Worm (Caenorhabditis elegans) whole organism, L1 larva: ENCODE data around the gene ZK177.12.
A peak's percentile ranks its signal among the peaks of the same experiment; 100 is the strongest.

Experiments used
- C04F5.9 ChIP-seq: sonication (generic microtip); optimal IDR thresholded peaks from 2 replicates; lab custom pipeline; 2016; ENCODE audit warnings: missing genetic modification characterization, missing compliant biosample characterization
- C16A3.4 ChIP-seq: fragments of 150-350 bp; optimal IDR thresholded peaks from 2 replicates; lab custom pipeline; 2014; ENCODE audit warnings: missing biosample characterization, missing genetic modification characterization
- C34B4.2 ChIP-seq: sonication (generic microtip); optimal IDR thresholded peaks from 2 replicates; lab custom pipeline; 2017; ENCODE audit warnings: mild to moderate bottlenecking, missing genetic modification characterization, missing compliant biosample characterization
- Y116A8C.19 ChIP-seq: sonication (generic microtip); optimal IDR thresholded peaks from 2 replicates; lab custom pipeline; 2016; ENCODE audit warnings: missing compliant biosample characterization, missing genetic modification characterization, borderline replicate concordance
- aha-1 ChIP-seq: fragments of 150-350 bp; optimal IDR thresholded peaks from 2 replicates; lab custom pipeline; 2014; ENCODE audit warnings: missing biosample characterization, missing genetic modification characterization
- alr-1 ChIP-seq: fragments of 200-800 bp; sonication (Bioruptor generic); optimal IDR thresholded peaks from 2 replicates; lab custom pipeline; 2018; ENCODE audit warnings: borderline replicate concordance, mild to moderate bottlenecking, missing genetic modification characterization, missing compliant biosample characterization
- aly-2 ChIP-seq: fragments of 150-350 bp; optimal IDR thresholded peaks from 2 replicates; lab custom pipeline; 2014; ENCODE audit warnings: missing biosample characterization, missing genetic modification characterization
- ama-1 ChIP-seq: fragments of 150-350 bp; optimal IDR thresholded peaks from 2 replicates; lab custom pipeline; 2014
- blmp-1 ChIP-seq: fragments of 150-350 bp; optimal IDR thresholded peaks from 2 replicates; lab custom pipeline; 2014; ENCODE audit warnings: missing biosample characterization, missing genetic modification characterization
- ceh-8 ChIP-seq: fragments of 200-800 bp; sonication (Bioruptor generic); optimal IDR thresholded peaks from 2 replicates; lab custom pipeline; 2018; ENCODE audit warnings: mild to moderate bottlenecking, missing genetic modification characterization, moderate library complexity, missing compliant biosample characterization
- ceh-82 ChIP-seq, 3 experiments: fragments of 150-350 bp in 1 of 3; sonication (generic microtip) in 2 of 3; optimal IDR thresholded peaks; 2 replicates each; lab custom pipeline; 2014 to 2017; ENCODE audit warnings: missing biosample characterization in 3 of 3, missing genetic modification characterization in 3 of 3
- ceh-88 ChIP-seq: fragments of 200-800 bp; sonication (Bioruptor generic); IDR thresholded peaks from 2 replicates; pipeline ENCODE4 v1.3.6; 2022; ENCODE audit warnings: missing genetic modification characterization, missing compliant biosample characterization
- ceh-90 ChIP-seq: sonication (generic microtip); optimal IDR thresholded peaks from 2 replicates; lab custom pipeline; 2016; ENCODE audit warnings: missing genetic modification characterization, missing compliant biosample characterization
- dpl-1 ChIP-seq, 3 experiments: fragments of 150-350 bp in 2 of 3; sonication (generic microtip) in 1 of 3; optimal IDR thresholded peaks; 2 replicates each; lab custom pipeline; 2014 to 2017; ENCODE audit warnings: missing biosample characterization in 3 of 3, missing genetic modification characterization in 3 of 3, missing genetic modification reagents in 3 of 3
- dsc-1 ChIP-seq: sonication (generic microtip); optimal IDR thresholded peaks from 2 replicates; lab custom pipeline; 2016; ENCODE audit warnings: mild to moderate bottlenecking, missing genetic modification characterization, missing compliant biosample characterization
- fkh-10 ChIP-seq: sonication (generic microtip); optimal IDR thresholded peaks from 2 replicates; lab custom pipeline; 2017; ENCODE audit warnings: missing biosample characterization, missing genetic modification reagents, missing genetic modification characterization
- fkh-4 ChIP-seq: sonication (generic microtip); optimal IDR thresholded peaks from 2 replicates; lab custom pipeline; 2016; ENCODE audit warnings: missing compliant biosample characterization, missing genetic modification characterization, borderline replicate concordance
- fos-1 ChIP-seq: fragments of 150-350 bp; optimal IDR thresholded peaks from 2 replicates; lab custom pipeline; 2014; ENCODE audit warnings: missing biosample characterization, missing genetic modification characterization
- hlh-4 ChIP-seq: sonication (generic microtip); optimal IDR thresholded peaks from 2 replicates; lab custom pipeline; 2016; ENCODE audit warnings: mild to moderate bottlenecking, missing genetic modification characterization, missing compliant biosample characterization
- irx-1 ChIP-seq: sonication (generic microtip); optimal IDR thresholded peaks from 2 replicates; lab custom pipeline; 2016; ENCODE audit warnings: missing genetic modification characterization, missing compliant biosample characterization
- isw-1 ChIP-seq: fragments of 200-800 bp; sonication (Bioruptor generic); IDR thresholded peaks from 2 replicates; pipeline ENCODE4 v1.3.6; 2022; ENCODE audit warnings: missing genetic modification characterization, missing compliant biosample characterization
- jun-1 ChIP-seq: fragments of 150-350 bp; optimal IDR thresholded peaks from 2 replicates; lab custom pipeline; 2014; ENCODE audit warnings: missing biosample characterization, missing genetic modification reagents, missing genetic modification characterization
- lin-14 ChIP-seq: fragments of 200-800 bp; sonication (Bioruptor generic); optimal IDR thresholded peaks from 2 replicates; lab custom pipeline; 2018; ENCODE audit warnings: mild to moderate bottlenecking, missing genetic modification characterization, moderate library complexity, missing compliant biosample characterization
- lir-3 ChIP-seq: sonication (generic microtip); optimal IDR thresholded peaks from 2 replicates; lab custom pipeline; 2016; ENCODE audit warnings: mild to moderate bottlenecking, missing genetic modification characterization, moderate library complexity, missing compliant biosample characterization; ENCODE audit not compliant: poor library complexity
- lsy-2 ChIP-seq, 2 experiments: fragments of 150-350 bp; optimal IDR thresholded peaks; 2 replicates each; lab custom pipeline; 2014; ENCODE audit warnings: missing biosample characterization in 2 of 2, missing genetic modification characterization in 2 of 2
- mab-9 ChIP-seq: fragments of 200-800 bp; sonication (Bioruptor generic); IDR thresholded peaks from 2 replicates; pipeline ENCODE4 v1.3.6; 2022; ENCODE audit warnings: missing genetic modification reagents, missing genetic modification characterization, missing compliant biosample characterization
- mdl-1 ChIP-seq, 2 experiments: fragments of 150-350 bp; optimal IDR thresholded peaks; 2 replicates each; lab custom pipeline; 2014 to 2017; ENCODE audit warnings: missing biosample characterization in 2 of 2, missing genetic modification characterization in 2 of 2, inconsistent platforms in 1 of 2
- mef-2 ChIP-seq: fragments of 150-350 bp; optimal IDR thresholded peaks from 2 replicates; lab custom pipeline; 2014; ENCODE audit warnings: missing biosample characterization, missing genetic modification characterization
- mep-1 ChIP-seq: fragments of 150-350 bp; optimal IDR thresholded peaks from 2 replicates; lab custom pipeline; 2014; ENCODE audit warnings: missing biosample characterization, missing genetic modification characterization
- nhr-12 ChIP-seq: sonication (generic microtip); optimal IDR thresholded peaks from 2 replicates; lab custom pipeline; 2017; ENCODE audit warnings: missing biosample characterization, missing genetic modification characterization
- nhr-19 ChIP-seq: fragments of 200-800 bp; sonication (Bioruptor generic); conservative IDR thresholded peaks from 2 replicates; pipeline ENCODE4 v1.3.6; 2022; ENCODE audit warnings: missing genetic modification characterization, missing compliant biosample characterization
- nhr-20 ChIP-seq: sonication (generic microtip); optimal IDR thresholded peaks from 2 replicates; lab custom pipeline; 2016; ENCODE audit warnings: mild to moderate bottlenecking, missing genetic modification characterization, missing compliant biosample characterization
- nhr-237 ChIP-seq: fragments of 150-350 bp; optimal IDR thresholded peaks from 2 replicates; lab custom pipeline; 2014; ENCODE audit warnings: missing biosample characterization, missing genetic modification characterization
- nhr-71 ChIP-seq: sonication (generic microtip); optimal IDR thresholded peaks from 2 replicates; lab custom pipeline; 2016; ENCODE audit warnings: mild to moderate bottlenecking, missing genetic modification characterization, moderate library complexity, missing compliant biosample characterization
- nhr-77 ChIP-seq: fragments of 150-350 bp; optimal IDR thresholded peaks from 2 replicates; lab custom pipeline; 2014; ENCODE audit warnings: missing biosample characterization, missing genetic modification characterization
- nhr-85 ChIP-seq: sonication (generic microtip); peaks from one replicate; lab custom pipeline; 2016; ENCODE audit warnings: missing genetic modification characterization, inconsistent platforms, missing compliant biosample characterization
- nhr-90 ChIP-seq: sonication (generic microtip); optimal IDR thresholded peaks from 2 replicates; lab custom pipeline; 2016; ENCODE audit warnings: mild to moderate bottlenecking, missing genetic modification characterization, missing compliant biosample characterization; ENCODE audit not compliant: poor library complexity
- pax-3 ChIP-seq: fragments of 200-800 bp; sonication (Bioruptor generic); optimal IDR thresholded peaks from 2 replicates; lab custom pipeline; 2018; ENCODE audit warnings: mild to moderate bottlenecking, missing genetic modification characterization, moderate library complexity, missing compliant biosample characterization
- pqm-1 ChIP-seq: sonication (generic microtip); optimal IDR thresholded peaks from 3 replicates; lab custom pipeline; 2017; ENCODE audit warnings: missing biosample characterization, missing genetic modification characterization
- rnt-1 ChIP-seq: sonication (generic microtip); optimal IDR thresholded peaks from 2 replicates; lab custom pipeline; 2016; ENCODE audit warnings: mild to moderate bottlenecking, missing genetic modification characterization, moderate library complexity, missing compliant biosample characterization
- skn-1 ChIP-seq: fragments of 150-350 bp; optimal IDR thresholded peaks from 2 replicates; lab custom pipeline; 2014; ENCODE audit warnings: missing biosample characterization, missing genetic modification characterization
- sup-37 ChIP-seq: fragments of 200-800 bp; sonication (Bioruptor generic); optimal IDR thresholded peaks from 2 replicates; lab custom pipeline; 2018; ENCODE audit warnings: mild to moderate bottlenecking, missing genetic modification characterization, missing compliant biosample characterization
- swsn-7 ChIP-seq: sonication (generic microtip); optimal IDR thresholded peaks from 2 replicates; lab custom pipeline; 2016; ENCODE audit warnings: missing genetic modification characterization, missing compliant biosample characterization
- tbx-2 ChIP-seq: sonication (generic microtip); optimal IDR thresholded peaks from 2 replicates; lab custom pipeline; 2016; ENCODE audit warnings: missing genetic modification characterization, missing compliant biosample characterization
- unc-130 ChIP-seq: fragments of 150-350 bp; optimal IDR thresholded peaks from 2 replicates; lab custom pipeline; 2017; ENCODE audit warnings: missing biosample characterization, missing genetic modification characterization, inconsistent platforms
- unc-62 ChIP-seq: fragments of 150-350 bp; optimal IDR thresholded peaks from 2 replicates; lab custom pipeline; 2014; ENCODE audit warnings: missing biosample characterization, missing genetic modification reagents, missing genetic modification characterization
- unc-86 ChIP-seq: sonication (generic microtip); optimal IDR thresholded peaks from 2 replicates; lab custom pipeline; 2016; ENCODE audit warnings: missing genetic modification characterization, missing compliant biosample characterization
- vab-15 ChIP-seq: sonication (generic microtip); optimal IDR thresholded peaks from 2 replicates; lab custom pipeline; 2017; ENCODE audit warnings: missing genotype, mild to moderate bottlenecking, missing genetic modification characterization, missing compliant biosample characterization
- zip-4 ChIP-seq: fragments of 200-800 bp; sonication (Bioruptor generic); optimal IDR thresholded peaks from 2 replicates; lab custom pipeline; 2018; ENCODE audit warnings: mild to moderate bottlenecking, missing genetic modification characterization, moderate library complexity, missing compliant biosample characterization

The ZK177.12 gene

ce11 chrII:5541685-5542084 is 20.2 kb downstream of the ZK177.12 start, which contains the start of gene C17C3.24:
TSS of gene C17C3.24 (minus strand) at chrII:5541785.
- TF ChIP-seq C34B4.2 (tag; lab: Kevin White, UChicago) (no peak), mab-9 (GFP tag; lab: Robert Waterston, UW) (no peak), nhr-90 (tag; lab: Kevin White, UChicago) (no peak), blmp-1 (tag; lab: Kevin White, UChicago) (no peak), skn-1 (tag; lab: Kevin White, UChicago) (no peak), ceh-88 (GFP tag; lab: Robert Waterston, UW) (no peak), irx-1 (no peak), ceh-82 (tag; optimal IDR thresholded peaks at IDR 0.05; lab: Kevin White, UChicago) (no peak), pqm-1 (no peak), zip-4 (GFP tag; lab: Kevin White, UChicago) (no peak), ceh-8 (GFP tag; lab: Kevin White, UChicago) (no peak), dsc-1 (no peak), dpl-1 (GFP tag; optimal IDR thresholded peaks at IDR 0.05; lab: Kevin White, UChicago) (no peak), nhr-77 (tag; lab: Kevin White, UChicago) (no peak), ceh-90 (tag; lab: Kevin White, UChicago) (no peak), sup-37 (GFP tag; lab: Kevin White, UChicago) (no peak), vab-15 (tag; lab: Kevin White, UChicago) (no peak), unc-86 (tag; lab: Kevin White, UChicago) (no peak), fkh-10 (GFP tag; lab: Kevin White, UChicago) (no peak)

ce11 chrII:5543476-5544144 is 22.1 kb downstream of the ZK177.12 start:
- TF ChIP-seq aly-2 (tag; lab: Kevin White, UChicago) (peak; percentile 99), fkh-10 (GFP tag; lab: Kevin White, UChicago) (peak; percentile 99), unc-130 (peak; percentile 98), isw-1 (GFP tag; lab: Robert Waterston, UW) (peak; percentile 98), ama-1 (lab: Kevin White, UChicago) (peak; percentile 100), rnt-1 (tag; lab: Kevin White, UChicago) (peak; percentile 98), C16A3.4 (tag; lab: Kevin White, UChicago) (peak; percentile 99), jun-1 (tag; lab: Kevin White, UChicago) (peak; percentile 99), nhr-19 (GFP tag; lab: Robert Waterston, UW) (peak; percentile 99), nhr-77 (tag; lab: Kevin White, UChicago) (peak; percentile 99), lin-14 (GFP tag; lab: Kevin White, UChicago) (peak; percentile 99), C04F5.9 (tag; lab: Kevin White, UChicago) (peak; percentile 95), mdl-1 (tag; optimal IDR thresholded peaks at IDR 0.05; lab: Kevin White, UChicago) (peak; percentile 38 to 93), tbx-2 (tag; lab: Kevin White, UChicago) (peak; percentile 100), mep-1 (tag; lab: Kevin White, UChicago) (peak; percentile 97), pax-3 (tag; lab: Kevin White, UChicago) (peak; percentile 98), vab-15 (tag; lab: Kevin White, UChicago) (peak; percentile 87), nhr-20 (tag; lab: Kevin White, UChicago) (peak; percentile 100), alr-1 (no peak), sup-37 (GFP tag; lab: Kevin White, UChicago) (peak; percentile 98), fkh-4 (tag; lab: Kevin White, UChicago) (peak; percentile 86), unc-86 (tag; lab: Kevin White, UChicago) (peak; percentile 98), nhr-71 (tag; lab: Kevin White, UChicago) (peak; percentile 100), unc-62 (GFP tag; lab: Kevin White, UChicago) (peak; percentile 46), zip-4 (GFP tag; lab: Kevin White, UChicago) (peak; percentile 95), ceh-8 (GFP tag; lab: Kevin White, UChicago) (peak; percentile 98), mef-2 (tag; lab: Kevin White, UChicago) (peak; percentile 93), nhr-237 (peak; percentile 91), lir-3 (tag; lab: Kevin White, UChicago) (peak; percentile 92), nhr-12 (tag; lab: Kevin White, UChicago) (peak; percentile 68), ceh-82 (tag; optimal IDR thresholded peaks at IDR 0.05; lab: Kevin White, UChicago) (peak; percentile 96 to 97 (median 97)), nhr-85 (tag; lab: Kevin White, UChicago) (peak; percentile 99), swsn-7 (tag; lab: Kevin White, UChicago) (peak; percentile 100), pqm-1 (peak; percentile 91), hlh-4 (tag; lab: Kevin White, UChicago) (peak; percentile 49), Y116A8C.19 (tag; lab: Kevin White, UChicago) (peak; percentile 69), lsy-2 (tag; optimal IDR thresholded peaks at IDR 0.05; lab: Kevin White, UChicago) (peak; percentile 96), aha-1 (peak; percentile 62), fos-1 (tag; lab: Kevin White, UChicago) (peak; percentile 97)
